Fruit fly (Drosophila melanogaster): ENCODE measurements around the gene CG32333.

The CG32333 gene

dm6 chr3L:1302234-1302949 is 26.6 kb downstream of the CG32333 start, which contains the start of the genes Rac1 and Acat2:
Rac1 (minus strand) TSS chr3L:1302683.
Acat2 (plus strand) TSS chr3L:1302944.
- TF ChIP-seq psq (optimal IDR thresholded peaks at IDR 0.05) (no peak), pan (optimal IDR thresholded peaks at IDR 0.05) (no peak), CG8478 (optimal IDR thresholded peaks at IDR 0.05) (no peak), usp (GFP tag; optimal IDR thresholded peaks at IDR 0.05) (no peak), Dll (optimal IDR thresholded peaks at IDR 0.05) (no peak), EcR (GFP tag; optimal IDR thresholded peaks at IDR 0.05) (no peak)

dm6 chr3L:1302950-1303352 is 27.2 kb downstream of the CG32333 start:
- TF ChIP-seq Dll (optimal IDR thresholded peaks at IDR 0.05): no peak
- TF ChIP-seq CG8478 (optimal IDR thresholded peaks at IDR 0.05): no peak
- TF ChIP-seq pan (optimal IDR thresholded peaks at IDR 0.05): no peak
- no peak for TF ChIP-seq usp (GFP tag; optimal IDR thresholded peaks at IDR 0.05)
- no peak for TF ChIP-seq EcR (GFP tag; optimal IDR thresholded peaks at IDR 0.05)
- no peak for TF ChIP-seq psq (optimal IDR thresholded peaks at IDR 0.05)

dm6 chr3L:1305317-1305716 is 29.6 kb downstream of the CG32333 start:
- TF ChIP-seq CG8478 (optimal IDR thresholded peaks at IDR 0.05) (no peak), psq (optimal IDR thresholded peaks at IDR 0.05) (no peak), pan (optimal IDR thresholded peaks at IDR 0.05) (no peak)

dm6 chr3L:1307005-1307632 is 31.4 kb downstream of the CG32333 start, which contains the start of the genes Ctr9 and Nt5a:
Ctr9 (plus strand) TSS chr3L:1307224.
Nt5a (minus strand) TSS chr3L:1307418.
- TF ChIP-seq CG8478 (optimal IDR thresholded peaks at IDR 0.05): no peak
- no peak for TF ChIP-seq usp (GFP tag; optimal IDR thresholded peaks at IDR 0.05)
- no peak for TF ChIP-seq psq (optimal IDR thresholded peaks at IDR 0.05)
- no peak for TF ChIP-seq EcR (GFP tag; optimal IDR thresholded peaks at IDR 0.05)
- no peak for TF ChIP-seq pan (optimal IDR thresholded peaks at IDR 0.05)
- no peak for TF ChIP-seq Dll (optimal IDR thresholded peaks at IDR 0.05)

- TF ChIP-seq Dll (optimal IDR thresholded peaks at IDR 0.05): no peak
- TF ChIP-seq pan (optimal IDR thresholded peaks at IDR 0.05): no peak
- TF ChIP-seq EcR (GFP tag; optimal IDR thresholded peaks at IDR 0.05): no peak
- no peak for TF ChIP-seq CG8478 (optimal IDR thresholded peaks at IDR 0.05)
- TF ChIP-seq usp (GFP tag; optimal IDR thresholded peaks at IDR 0.05): no peak
- no peak for TF ChIP-seq psq (optimal IDR thresholded peaks at IDR 0.05)
Observed at dm6 chr3L:1313039-1313766, 37.4 kb downstream of the CG32333 start, which contains the start of the genes sturkopf and Herc4. sturkopf (minus strand) TSS chr3L:1313377. Herc4 (plus strand) TSS chr3L:1313696.

dm6 chr3L:1318241-1318640 is 42.5 kb downstream of the CG32333 start, which contains the start of gene Myo61F:
Myo61F (plus strand) TSS chr3L:1318480.
- TF ChIP-seq pan (optimal IDR thresholded peaks at IDR 0.05) (no peak), EcR (GFP tag; optimal IDR thresholded peaks at IDR 0.05) (no peak), psq (optimal IDR thresholded peaks at IDR 0.05) (no peak), Dll (optimal IDR thresholded peaks at IDR 0.05) (no peak), CG8478 (optimal IDR thresholded peaks at IDR 0.05) (no peak), usp (GFP tag; optimal IDR thresholded peaks at IDR 0.05) (no peak)

dm6 chr3L:1319097-1319725 is 43.5 kb downstream of the CG32333 start:
- TF ChIP-seq EcR (GFP tag; optimal IDR thresholded peaks at IDR 0.05) (no peak), pan (optimal IDR thresholded peaks at IDR 0.05) (no peak), psq (optimal IDR thresholded peaks at IDR 0.05) (no peak), usp (GFP tag; optimal IDR thresholded peaks at IDR 0.05) (no peak), CG8478 (optimal IDR thresholded peaks at IDR 0.05) (no peak), Dll (optimal IDR thresholded peaks at IDR 0.05) (no peak)

dm6 chr3L:1320230-1320930 is 44.6 kb downstream of the CG32333 start:
- TF ChIP-seq CG8478 (optimal IDR thresholded peaks at IDR 0.05) (no peak), psq (optimal IDR thresholded peaks at IDR 0.05) (no peak), usp (GFP tag; optimal IDR thresholded peaks at IDR 0.05) (no peak), pan (optimal IDR thresholded peaks at IDR 0.05) (no peak), Dll (optimal IDR thresholded peaks at IDR 0.05) (no peak), EcR (GFP tag; optimal IDR thresholded peaks at IDR 0.05) (no peak)

- TF ChIP-seq EcR (GFP tag; optimal IDR thresholded peaks at IDR 0.05) (no peak), Dll (optimal IDR thresholded peaks at IDR 0.05) (no peak), pan (optimal IDR thresholded peaks at IDR 0.05) (no peak), usp (GFP tag; optimal IDR thresholded peaks at IDR 0.05) (no peak), CG8478 (optimal IDR thresholded peaks at IDR 0.05) (no peak), psq (optimal IDR thresholded peaks at IDR 0.05) (no peak)
Observed at dm6 chr3L:1320931-1321556, 45.3 kb downstream of the CG32333 start.

dm6 chr3L:1322159-1322558 is 46.4 kb downstream of the CG32333 start:
- no peak for TF ChIP-seq pan (optimal IDR thresholded peaks at IDR 0.05)
- TF ChIP-seq psq (optimal IDR thresholded peaks at IDR 0.05): no peak
- no peak for TF ChIP-seq CG8478 (optimal IDR thresholded peaks at IDR 0.05)
- no peak for TF ChIP-seq usp (GFP tag; optimal IDR thresholded peaks at IDR 0.05)
- no peak for TF ChIP-seq Dll (optimal IDR thresholded peaks at IDR 0.05)
- TF ChIP-seq EcR (GFP tag; optimal IDR thresholded peaks at IDR 0.05): no peak

Data from whole organism.